Fruit fly (Drosophila melanogaster) whole organism, pupa: ENCODE data around the gene CG33230.

ENCODE experiments used
- CG10348 ChIP-seq: fragments of 200-800 bp; sonication (Bioruptor generic); IDR thresholded peaks from 2 replicates; pipeline ENCODE4 v1.3.6; 2022; ENCODE audit warnings: missing biosample characterization, missing genetic modification characterization
- CG12605 ChIP-seq: fragments of 200-800 bp; sonication (Bioruptor generic); IDR thresholded peaks from 2 replicates; pipeline ENCODE4 v1.3.6; 2022; ENCODE audit warnings: missing biosample characterization, missing genetic modification characterization
- CG13204 ChIP-seq: fragments of 200-800 bp; sonication (Bioruptor generic); optimal IDR thresholded peaks from 2 replicates; lab custom pipeline; 2018; ENCODE audit warnings: missing biosample characterization, mild to moderate bottlenecking, missing genetic modification characterization, moderate library complexity
- CG14655 ChIP-seq: fragments of 200-800 bp; sonication (Bioruptor generic); optimal IDR thresholded peaks from 3 replicates; lab custom pipeline; 2017; ENCODE audit warnings: mild to moderate bottlenecking, missing biosample characterization, missing genetic modification reagents, missing genetic modification characterization
- CG15710 ChIP-seq: fragments of 200-800 bp; sonication (Bioruptor generic); optimal IDR thresholded peaks from 2 replicates; lab custom pipeline; 2018; ENCODE audit warnings: missing biosample characterization, mild to moderate bottlenecking, missing genetic modification characterization, moderate library complexity
- CG32121 ChIP-seq: fragments of 200-800 bp; sonication (Bioruptor generic); IDR thresholded peaks from 2 replicates; pipeline ENCODE4 v1.3.6; 2022; ENCODE audit warnings: missing biosample characterization, missing genetic modification characterization
- CG34367 ChIP-seq: fragments of 200-800 bp; sonication (Bioruptor generic); optimal IDR thresholded peaks from 2 replicates; lab custom pipeline; 2018; ENCODE audit warnings: missing biosample characterization, mild to moderate bottlenecking, missing genetic modification characterization
- CG4496 ChIP-seq: fragments of 200-800 bp; sonication (Bioruptor generic); IDR thresholded peaks from 3 replicates; pipeline ENCODE4 v1.3.6; 2022; ENCODE audit warnings: missing biosample characterization, missing genetic modification characterization
- CG8159 ChIP-seq: fragments of 200-800 bp; sonication (Bioruptor generic); optimal IDR thresholded peaks from 3 replicates; lab custom pipeline; 2018; ENCODE audit warnings: missing biosample characterization, mild to moderate bottlenecking, missing genetic modification characterization, moderate library complexity
- CG8301 ChIP-seq: fragments of 200-800 bp; sonication (Bioruptor generic); optimal IDR thresholded peaks from 2 replicates; lab custom pipeline; 2018; ENCODE audit warnings: missing biosample characterization, mild to moderate bottlenecking, missing genetic modification characterization
- CG9948 ChIP-seq: fragments of 200-800 bp; sonication (Bioruptor generic); optimal IDR thresholded peaks from 2 replicates; lab custom pipeline; 2018; ENCODE audit warnings: missing biosample characterization, mild to moderate bottlenecking, missing genetic modification characterization, moderate library complexity
- D1 ChIP-seq: fragments of 200-800 bp; sonication (Bioruptor generic); optimal IDR thresholded peaks from 2 replicates; lab custom pipeline; 2018; ENCODE audit warnings: missing biosample characterization, mild to moderate bottlenecking, missing genetic modification characterization, moderate library complexity
- EcR ChIP-seq: fragments of 200-800 bp; sonication (Bioruptor generic); optimal IDR thresholded peaks from 3 replicates; lab custom pipeline; 2019; ENCODE audit warnings: missing biosample characterization, missing genetic modification characterization, mild to moderate bottlenecking, moderate library complexity, missing genetic modification reagents
- Ets98B ChIP-seq: fragments of 200-800 bp; sonication (Bioruptor generic); IDR thresholded peaks from 2 replicates; pipeline ENCODE4 v1.3.6; 2022; ENCODE audit warnings: missing biosample characterization, missing genetic modification characterization
- Pif1A ChIP-seq: fragments of 200-800 bp; sonication (Bioruptor generic); optimal IDR thresholded peaks from 3 replicates; lab custom pipeline; 2016; ENCODE audit warnings: missing biosample characterization, missing genetic modification characterization
- Pif1B ChIP-seq: fragments of 200-800 bp; sonication (Bioruptor generic); optimal IDR thresholded peaks from 3 replicates; lab custom pipeline; 2016; ENCODE audit warnings: missing biosample characterization, missing genetic modification characterization
- Snoo ChIP-seq: fragments of 200-800 bp; sonication (Bioruptor generic); optimal IDR thresholded peaks from 3 replicates; lab custom pipeline; 2017; ENCODE audit warnings: missing biosample characterization, mild to moderate bottlenecking, missing genetic modification characterization, inconsistent platforms
- fd96Ca ChIP-seq: fragments of 200-800 bp; sonication (Bioruptor generic); IDR thresholded peaks from 3 replicates; pipeline ENCODE4 v1.3.6; 2022; ENCODE audit warnings: missing biosample characterization, missing genetic modification characterization
- gl ChIP-seq: fragments of 200-800 bp; sonication (Bioruptor generic); optimal IDR thresholded peaks from 2 replicates; lab custom pipeline; 2018; ENCODE audit warnings: missing biosample characterization, mild to moderate bottlenecking, missing genetic modification characterization
- rn ChIP-seq: fragments of 200-800 bp; sonication (Bioruptor generic); IDR thresholded peaks from 2 replicates; pipeline ENCODE4 v1.3.6; 2022; ENCODE audit warnings: missing biosample characterization, missing genetic modification characterization

CG33230 gene

DNA sequence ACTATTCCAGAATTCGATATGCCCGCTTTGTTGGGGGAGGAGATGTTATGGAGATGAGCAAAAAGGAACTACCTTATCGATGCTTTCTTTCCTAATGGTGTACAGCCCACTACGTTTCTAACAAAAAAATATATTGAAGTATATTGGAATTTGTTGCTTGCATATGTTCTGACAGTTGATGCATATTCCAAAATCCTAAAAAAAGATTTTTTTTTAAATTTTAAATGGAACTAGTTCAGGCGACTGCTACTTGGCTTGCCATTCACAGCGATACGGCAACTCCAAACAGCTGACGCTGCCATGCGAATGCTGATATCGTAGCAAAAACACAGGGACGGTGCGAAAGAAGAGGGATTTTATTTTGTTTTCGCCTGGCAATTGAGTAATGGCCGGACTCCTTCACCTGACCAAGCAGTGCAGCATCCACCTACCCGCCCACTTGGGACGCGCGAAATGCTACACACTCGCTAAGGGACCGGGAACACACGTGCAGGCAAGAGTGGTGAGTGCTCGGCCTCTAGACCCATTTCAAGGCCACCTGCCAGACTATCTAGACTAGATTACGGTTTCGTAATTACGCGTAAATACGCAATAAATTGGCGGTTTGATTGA, at the start of gene CG33230, which contains the start of the genes CG13926 and ABCB7:
CG33230 (plus strand) TSS at position 299 of the 612 bp plus-strand sequence.
CG13926 (minus strand) TSS at position 43 of the 612 bp plus-strand sequence.
ABCB7 (plus strand) TSS at position 299 of the 612 bp plus-strand sequence.
- TF ChIP-seq Ets98B (GFP tag; lab: Robert Waterston, UW) (0 out of 2 replicates have a peak, but pooled peaks have one; percentile 17), CG15710 (tag; lab: Kevin White, UChicago) (peak; percentile 6), rn (no peak), CG8159 (tag; lab: Kevin White, UChicago) (peak; percentile 23)
- TF ChIP-seq, all 21 proteins: peak for 3

DNA sequence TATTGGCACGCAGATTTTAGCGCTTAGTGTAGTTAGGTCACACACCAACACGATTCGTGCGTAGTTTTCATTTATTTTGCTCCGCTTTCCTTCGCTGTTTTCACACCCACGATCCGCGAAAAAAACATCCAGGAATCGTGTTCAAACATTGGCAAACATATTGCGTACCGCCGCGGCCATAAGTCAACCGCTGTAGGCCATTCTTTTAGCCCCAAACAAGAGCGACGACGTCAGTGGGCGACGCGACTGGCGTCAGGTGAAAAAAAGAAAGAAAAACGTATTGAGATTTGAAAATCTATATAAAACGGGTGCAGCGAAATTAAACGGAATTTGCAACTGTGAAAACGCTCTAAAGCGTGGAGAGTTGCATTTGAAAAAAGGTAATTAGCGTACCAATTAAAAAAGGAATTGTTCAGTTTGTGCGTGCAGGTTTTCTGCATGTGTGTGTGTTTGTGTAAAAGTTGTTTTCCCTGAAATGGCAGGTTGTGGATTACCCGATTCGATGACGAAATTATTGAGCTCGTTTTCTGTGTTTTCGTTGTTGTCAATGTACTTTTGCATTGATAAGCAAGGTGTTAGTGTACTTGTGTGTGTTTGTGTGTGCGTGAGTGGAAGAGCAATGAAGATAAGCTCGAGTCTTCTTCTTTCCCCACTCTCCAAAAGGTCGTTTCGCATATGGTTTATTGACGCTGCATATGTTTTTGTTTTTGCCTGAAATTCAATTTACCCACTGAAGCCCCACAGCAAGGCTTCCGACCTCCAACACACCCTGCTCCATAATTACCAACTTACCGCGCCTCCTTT, 48.9 kb upstream of the CG33230 start, which contains the start of gene Tmep:
Tmep (plus strand) TSS at position 20 of the 804 bp plus-strand sequence.
- TF ChIP-seq CG12605 (GFP tag; lab: Robert Waterston, UW) = no peak
- no peak for TF ChIP-seq CG15710 (tag; lab: Kevin White, UChicago)
- peak; percentile 75 for TF ChIP-seq EcR (GFP tag; lab: Kevin White, UChicago)
- TF ChIP-seq CG9948 = no peak
- no peak for TF ChIP-seq rn
- no peak for TF ChIP-seq CG34367

- TF ChIP-seq EcR (GFP tag; lab: Kevin White, UChicago) (peak; percentile 44), CG34367 (no peak), CG10348 (GFP tag; lab: Robert Waterston, UW) (no peak), CG8301 (tag; lab: Kevin White, UChicago) (no peak), Pif1A (GFP tag; lab: Kevin White, UChicago) (no peak), CG4496 (GFP tag; lab: Robert Waterston, UW) (no peak), Ets98B (GFP tag; lab: Robert Waterston, UW) (no peak), CG32121 (GFP tag; lab: Robert Waterston, UW) (0 out of 2 replicates have a peak, but pooled peaks have one; percentile 28), CG13204 (GFP tag; lab: Kevin White, UChicago) (no peak), CG12605 (GFP tag; lab: Robert Waterston, UW) (peak; percentile 64), Pif1B (GFP tag; lab: Kevin White, UChicago) (no peak), CG15710 (tag; lab: Kevin White, UChicago) (no peak)
Measured at dm6 chr3L:1569966-1570276, 48.3 kb upstream of the CG33230 start.

DNA sequence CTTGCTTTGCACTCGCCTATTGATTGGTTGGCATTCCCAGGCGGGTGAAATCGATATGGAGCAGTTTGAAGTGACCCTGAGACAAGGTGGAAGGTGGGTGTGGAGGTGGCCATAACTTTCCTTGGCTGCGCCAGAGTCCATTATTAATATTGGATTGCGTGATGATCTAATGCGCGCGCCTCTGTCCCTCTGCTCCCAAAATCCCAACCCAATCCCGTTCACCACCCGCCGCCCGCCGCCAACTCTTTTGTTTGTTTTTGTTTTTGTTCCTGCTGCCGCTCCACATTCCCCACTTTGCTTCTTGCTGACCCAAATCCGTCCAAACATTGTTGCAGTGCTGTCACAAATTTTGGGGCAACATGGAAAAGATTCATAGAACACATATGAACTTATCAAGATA, 47.1 kb upstream of the CG33230 start:
- TF ChIP-seq CG9948 (no peak), D1 (no peak), fd96Ca (GFP tag; lab: Robert Waterston, UW) (no peak), CG12605 (GFP tag; lab: Robert Waterston, UW) (no peak), rn (no peak), Snoo (tag; lab: Kevin White, UChicago) (no peak), Pif1B (GFP tag; lab: Kevin White, UChicago) (no peak), CG15710 (tag; lab: Kevin White, UChicago) (no peak), CG8159 (tag; lab: Kevin White, UChicago) (no peak), CG13204 (GFP tag; lab: Kevin White, UChicago) (no peak), CG32121 (GFP tag; lab: Robert Waterston, UW) (no peak), CG4496 (GFP tag; lab: Robert Waterston, UW) (no peak), Ets98B (GFP tag; lab: Robert Waterston, UW) (no peak)

dm6 chr3L:1573191-1573590, 45.0 kb upstream of the CG33230 start:
- no peak for TF ChIP-seq Pif1B (GFP tag; lab: Kevin White, UChicago)
- TF ChIP-seq CG12605 (GFP tag; lab: Robert Waterston, UW) = no peak
- no peak for TF ChIP-seq CG15710 (tag; lab: Kevin White, UChicago)
- no peak for TF ChIP-seq Snoo (tag; lab: Kevin White, UChicago)
- no peak for TF ChIP-seq CG32121 (GFP tag; lab: Robert Waterston, UW)
- no peak for TF ChIP-seq CG10348 (GFP tag; lab: Robert Waterston, UW)
- TF ChIP-seq gl = no peak
- TF ChIP-seq CG14655 (GFP tag; lab: Kevin White, UChicago) = no peak
- TF ChIP-seq CG9948 = no peak
- no peak for TF ChIP-seq fd96Ca (GFP tag; lab: Robert Waterston, UW)
- TF ChIP-seq rn = no peak
- no peak for TF ChIP-seq Pif1A (GFP tag; lab: Kevin White, UChicago)
- TF ChIP-seq D1 = no peak

- no peak for TF ChIP-seq CG12605 (GFP tag; lab: Robert Waterston, UW)
- no peak for TF ChIP-seq Pif1B (GFP tag; lab: Kevin White, UChicago)
- TF ChIP-seq CG32121 (GFP tag; lab: Robert Waterston, UW) = 0 out of 2 replicates have a peak, but pooled peaks have one; percentile 32
- TF ChIP-seq rn = no peak
- no peak for TF ChIP-seq fd96Ca (GFP tag; lab: Robert Waterston, UW)
- peak; percentile 8 for TF ChIP-seq CG8159 (tag; lab: Kevin White, UChicago)
- TF ChIP-seq CG34367 = no peak
- peak; percentile 22 for TF ChIP-seq Pif1A (GFP tag; lab: Kevin White, UChicago)
- no peak for TF ChIP-seq CG8301 (tag; lab: Kevin White, UChicago)
- TF ChIP-seq CG14655 (GFP tag; lab: Kevin White, UChicago) = no peak
- TF ChIP-seq EcR (GFP tag; lab: Kevin White, UChicago) = no peak
- no peak for TF ChIP-seq CG15710 (tag; lab: Kevin White, UChicago)
Measured at dm6 chr3L:1575731-1576376, 42.4 kb upstream of the CG33230 start.
